Fruit fly (Drosophila melanogaster): Measurements from ENCODE around the gene myo.

myo gene

DNA sequence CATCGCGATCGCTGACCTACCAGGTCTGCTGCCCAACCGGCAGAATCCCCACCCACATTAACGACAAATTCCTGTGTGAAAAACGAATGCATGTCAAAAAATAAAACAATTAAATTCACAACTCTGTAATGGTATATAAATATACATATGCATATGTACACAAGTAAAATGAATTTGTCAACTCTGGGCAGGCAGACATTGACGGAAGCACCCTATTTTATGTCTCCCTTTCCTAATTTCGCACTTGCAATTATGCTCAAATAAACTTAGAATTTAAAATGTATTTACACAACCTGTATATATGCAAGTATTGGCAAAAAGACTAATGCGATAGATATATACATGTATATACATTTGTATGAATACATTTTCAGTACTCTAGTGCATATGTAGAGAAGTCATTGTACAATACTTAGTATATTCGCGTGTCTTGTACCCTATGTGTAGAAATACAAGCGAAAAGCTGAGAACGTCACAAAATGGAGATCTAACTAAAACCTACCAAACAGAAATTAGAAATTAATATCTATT is 36.7 kb downstream of the myo start:
- TF ChIP-seq h (GFP tag; optimal IDR thresholded peaks at IDR 0.05) (peak; percentile 7), sage (GFP tag; optimal IDR thresholded peaks at IDR 0.05) (peak; percentile 20), Dfd (GFP tag; optimal IDR thresholded peaks at IDR 0.05) (no peak)

DNA sequence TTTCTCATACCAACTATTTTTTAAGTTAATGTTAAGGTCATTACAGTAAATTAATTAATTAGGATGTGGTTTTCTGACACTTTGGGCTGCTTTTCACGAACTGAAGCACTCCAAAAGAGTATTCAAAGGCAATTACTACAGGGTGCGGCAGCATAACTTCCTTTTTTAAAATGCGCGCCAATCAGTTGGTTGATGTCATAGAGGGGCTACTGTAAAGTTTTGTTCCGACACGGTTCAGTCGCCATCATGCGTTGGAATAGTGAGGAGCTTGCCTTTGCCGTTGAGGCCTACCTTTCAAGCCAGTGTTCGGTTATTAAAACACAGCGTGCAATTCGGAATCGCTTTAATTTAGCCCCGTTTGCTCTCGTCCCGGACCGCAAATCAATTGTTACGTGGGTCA is 48.5 kb downstream of the myo start:
- TF ChIP-seq fru (GFP tag; optimal IDR thresholded peaks at IDR 0.05) (no peak), usp (GFP tag; optimal IDR thresholded peaks at IDR 0.05) (no peak), pan (optimal IDR thresholded peaks at IDR 0.05) (no peak), Mio (GFP tag; optimal IDR thresholded peaks at IDR 0.05) (no peak), dl (GFP tag; optimal IDR thresholded peaks at IDR 0.05; ENCODE audit: insufficient read depth in 1 of 2, partially characterized antibody in 2 of 2) (no peak), foxo (GFP tag; optimal IDR thresholded peaks at IDR 0.05) (no peak), GATAd (GFP tag; optimal IDR thresholded peaks at IDR 0.05) (no peak), Hr83 (GFP tag; optimal IDR thresholded peaks at IDR 0.05; ENCODE audit: poor library complexity, severe bottlenecking) (no peak), Abd-B (GFP tag; optimal IDR thresholded peaks at IDR 0.05) (no peak), jim (GFP tag; optimal IDR thresholded peaks at IDR 0.05) (no peak), CG32264 (GFP tag; optimal IDR thresholded peaks at IDR 0.05) (no peak)

- no peak for TF ChIP-seq Vsx2 (GFP tag; optimal IDR thresholded peaks at IDR 0.05; ENCODE audit: partially characterized antibody)
- no peak for TF ChIP-seq sv (GFP tag; optimal IDR thresholded peaks at IDR 0.05)
These were observed 49.3 kb downstream of the myo start, which contains the start of gene Ekar for dm6 chr4:646414-647016. Ekar (minus strand) TSS chr4:646556.
